Worm (Caenorhabditis elegans) whole organism, mixed stage, embryonic: ENCODE data around the gene srt-33.

Experiments used
- M03D4.4 ChIP-seq: sonication (generic microtip); optimal IDR thresholded peaks from 2 replicates; lab custom pipeline; 2017; ENCODE audit warnings: mild to moderate bottlenecking, missing genetic modification characterization, missing compliant biosample characterization
- elt-3 ChIP-seq: fragments of 150-350 bp; optimal IDR thresholded peaks from 2 replicates; lab custom pipeline; 2014; ENCODE audit warnings: missing biosample characterization, missing genetic modification characterization
- lin-13 ChIP-seq: fragments of 150-350 bp; optimal IDR thresholded peaks from 2 replicates; lab custom pipeline; 2014; ENCODE audit warnings: missing biosample characterization, missing genetic modification characterization
- lin-32 ChIP-seq: fragments of 200-800 bp; sonication (Bioruptor generic); optimal IDR thresholded peaks from 2 replicates; lab custom pipeline; 2018; ENCODE audit warnings: mild to moderate bottlenecking, missing genetic modification characterization, missing compliant biosample characterization
- nhr-76 ChIP-seq: sonication (generic microtip); optimal IDR thresholded peaks from 2 replicates; lab custom pipeline; 2017; ENCODE audit warnings: missing biosample characterization, missing genetic modification characterization
- snpc-4 ChIP-seq: fragments of 150-350 bp; optimal IDR thresholded peaks from 2 replicates; lab custom pipeline; 2014; ENCODE audit warnings: missing biosample characterization, missing genetic modification characterization
- tbx-8 ChIP-seq: fragments of 200-800 bp; sonication (Bioruptor generic); optimal IDR thresholded peaks from 2 replicates; lab custom pipeline; 2018; ENCODE audit warnings: mild to moderate bottlenecking, missing genetic modification characterization, moderate library complexity, missing compliant biosample characterization
- unc-39 ChIP-seq: fragments of 150-350 bp; optimal IDR thresholded peaks from 2 replicates; lab custom pipeline; 2014; ENCODE audit warnings: missing biosample characterization, missing genetic modification characterization
- ztf-11 ChIP-seq: fragments of 150-350 bp; optimal IDR thresholded peaks from 2 replicates; lab custom pipeline; 2014; ENCODE audit warnings: missing biosample characterization, missing genetic modification characterization

ce11 chrV:14320730-14321319, 41.1 kb upstream of the srt-33 start:
- TF ChIP-seq ztf-11 (tag; lab: Kevin White, UChicago): no peak
- TF ChIP-seq snpc-4 (tag; lab: Kevin White, UChicago): no peak
- TF ChIP-seq lin-32: no peak
- TF ChIP-seq unc-39 (tag; lab: Kevin White, UChicago): no peak
- no peak for TF ChIP-seq lin-13 (tag; lab: Kevin White, UChicago)
- no peak for TF ChIP-seq M03D4.4 (tag; lab: Kevin White, UChicago)
- TF ChIP-seq nhr-76: no peak
- TF ChIP-seq tbx-8 (GFP tag; lab: Kevin White, UChicago): no peak
- TF ChIP-seq elt-3 (tag; lab: Kevin White, UChicago): no peak
